Fruit fly (Drosophila melanogaster) whole organism, embryonic: ENCODE data around the gene flr.

ENCODE experiments used
- CG12659 ChIP-seq: fragments of 200-800 bp; sonication (Bioruptor generic); optimal IDR thresholded peaks from 3 replicates; lab custom pipeline; 2017; ENCODE audit warnings: mild to moderate bottlenecking, missing biosample characterization, missing genetic modification reagents, missing genetic modification characterization
- CG12744 ChIP-seq: fragments of 200-800 bp; sonication (Bioruptor generic); optimal IDR thresholded peaks from 2 replicates; lab custom pipeline; 2016; ENCODE audit warnings: missing biosample characterization, missing genetic modification characterization
- CG13123 ChIP-seq: fragments of 200-800 bp; sonication (Bioruptor generic); optimal IDR thresholded peaks from 2 replicates; lab custom pipeline; 2016; ENCODE audit warnings: missing biosample characterization, missing genetic modification characterization
- CG14050 ChIP-seq: fragments of 200-800 bp; sonication (Bioruptor generic); IDR thresholded peaks from 3 replicates; pipeline ENCODE4 v1.3.6; 2022; ENCODE audit warnings: missing biosample characterization, missing genetic modification characterization
- CG15073 ChIP-seq: fragments of 200-800 bp; sonication (Bioruptor generic); optimal IDR thresholded peaks from 2 replicates; lab custom pipeline; 2016; ENCODE audit warnings: missing biosample characterization, missing genetic modification characterization
- CG1603 ChIP-seq: fragments of 200-800 bp; sonication (Bioruptor generic); optimal IDR thresholded peaks from 2 replicates; lab custom pipeline; 2019; ENCODE audit warnings: missing biosample characterization, mild to moderate bottlenecking, missing genetic modification characterization, moderate library complexity
- CG17186 ChIP-seq: fragments of 200-800 bp; sonication (Bioruptor generic); optimal IDR thresholded peaks from 3 replicates; lab custom pipeline; 2017; ENCODE audit warnings: missing biosample characterization, missing genetic modification reagents, missing genetic modification characterization
- CG1792 ChIP-seq: fragments of 200-800 bp; sonication (Bioruptor generic); optimal IDR thresholded peaks from 2 replicates; lab custom pipeline; 2016; ENCODE audit warnings: missing biosample characterization, missing genetic modification characterization
- CG2678 ChIP-seq: fragments of 200-800 bp; sonication (Bioruptor generic); optimal IDR thresholded peaks from 3 replicates; lab custom pipeline; 2019; ENCODE audit warnings: missing biosample characterization, mild to moderate bottlenecking, missing genetic modification characterization, moderate library complexity
- CG34224 ChIP-seq: fragments of 200-800 bp; sonication (Bioruptor generic); IDR thresholded peaks from 3 replicates; pipeline ENCODE4 v1.3.6; 2022; ENCODE audit warnings: missing biosample characterization, missing genetic modification characterization; ENCODE audit not compliant: partially characterized antibody
- CG4617 ChIP-seq: fragments of 200-800 bp; sonication (Bioruptor generic); optimal IDR thresholded peaks from 3 replicates; lab custom pipeline; 2016; ENCODE audit warnings: missing biosample characterization, missing genetic modification characterization, borderline replicate concordance
- CG5245 ChIP-seq: fragments of 200-800 bp; sonication (Bioruptor generic); optimal IDR thresholded peaks from 3 replicates; lab custom pipeline; 2016; ENCODE audit warnings: missing biosample characterization, missing genetic modification characterization
- CG6254 ChIP-seq: fragments of 200-800 bp; sonication (Bioruptor generic); optimal IDR thresholded peaks from 3 replicates; lab custom pipeline; 2017; ENCODE audit warnings: mild to moderate bottlenecking, missing biosample characterization, missing genetic modification reagents, missing genetic modification characterization
- CG7372 ChIP-seq: fragments of 200-800 bp; sonication (Bioruptor generic); IDR thresholded peaks from 2 replicates; pipeline ENCODE4 v1.3.6; 2022; ENCODE audit warnings: missing biosample characterization, missing genetic modification characterization
- CG8089 ChIP-seq: fragments of 200-800 bp; sonication (Bioruptor generic); optimal IDR thresholded peaks from 3 replicates; lab custom pipeline; 2016; ENCODE audit warnings: missing biosample characterization, missing genetic modification characterization
- CG8281 ChIP-seq: fragments of 200-800 bp; sonication (Bioruptor generic); optimal IDR thresholded peaks from 2 replicates; lab custom pipeline; 2018; ENCODE audit warnings: missing biosample characterization, mild to moderate bottlenecking, missing genetic modification characterization, moderate library complexity
- CG8290 ChIP-seq, 3 experiments: fragments of 200-800 bp; sonication (Bioruptor generic); optimal IDR thresholded peaks; 2 replicates each; lab custom pipeline; 2016 to 2019; ENCODE audit warnings: missing biosample characterization in 3 of 3, missing genetic modification characterization in 3 of 3, mild to moderate bottlenecking in 2 of 3, moderate library complexity in 1 of 3
- CG8924 ChIP-seq: fragments of 200-800 bp; optimal IDR thresholded peaks from 3 replicates; lab custom pipeline; 2019; ENCODE audit warnings: missing biosample characterization, mild to moderate bottlenecking, missing genetic modification characterization, moderate library complexity
- CG9609 ChIP-seq: fragments of 200-800 bp; sonication (Bioruptor generic); optimal IDR thresholded peaks from 3 replicates; lab custom pipeline; 2016; ENCODE audit warnings: missing biosample characterization, missing genetic modification characterization
- CG9797 ChIP-seq: fragments of 200-800 bp; sonication (Bioruptor generic); optimal IDR thresholded peaks from 3 replicates; lab custom pipeline; 2018; ENCODE audit warnings: missing biosample characterization, mild to moderate bottlenecking, missing genetic modification characterization
- CTCF ChIP-seq: fragments of 200-800 bp; sonication (Bioruptor generic); optimal IDR thresholded peaks from 2 replicates; lab custom pipeline; 2017; ENCODE audit warnings: missing biosample characterization, mild to moderate bottlenecking, missing genetic modification characterization, moderate library complexity
- CkIIα-i1 ChIP-seq: fragments of 200-800 bp; sonication (Bioruptor generic); IDR thresholded peaks from 2 replicates; pipeline ENCODE4 v1.3.6; 2022; ENCODE audit warnings: missing biosample characterization, missing genetic modification characterization
- CoRest ChIP-seq: fragments of 200-800 bp; sonication (Bioruptor generic); optimal IDR thresholded peaks from 3 replicates; lab custom pipeline; 2018; ENCODE audit warnings: missing biosample characterization, mild to moderate bottlenecking, missing genetic modification characterization, moderate library complexity
- Dek ChIP-seq: fragments of 200-800 bp; sonication (Bioruptor generic); optimal IDR thresholded peaks from 3 replicates; lab custom pipeline; 2019; ENCODE audit warnings: missing biosample characterization, mild to moderate bottlenecking, missing genetic modification characterization, moderate library complexity
- E2f1 ChIP-seq: fragments of 200-800 bp; sonication (Bioruptor generic); IDR thresholded peaks from 2 replicates; pipeline ENCODE4 v1.3.6; 2022; ENCODE audit warnings: missing biosample characterization, missing genetic modification characterization
- E2f2 ChIP-seq: fragments of 200-800 bp; sonication (Bioruptor generic); IDR thresholded peaks from 2 replicates; pipeline ENCODE4 v1.3.6; 2022; ENCODE audit warnings: missing biosample characterization, missing genetic modification characterization
- H15 ChIP-seq: fragments of 200-800 bp; sonication (Bioruptor generic); IDR thresholded peaks from 3 replicates; pipeline ENCODE4 v1.3.6; 2022; ENCODE audit warnings: missing biosample characterization, missing genetic modification characterization
- Jarid2 ChIP-seq: fragments of 200-800 bp; sonication (Bioruptor generic); optimal IDR thresholded peaks from 3 replicates; lab custom pipeline; 2017; ENCODE audit warnings: mild to moderate bottlenecking, missing biosample characterization, missing genetic modification reagents, missing genetic modification characterization
- Kr ChIP-seq: fragments of 200-800 bp; sonication (Bioruptor generic); optimal IDR thresholded peaks from 2 replicates; lab custom pipeline; 2017; ENCODE audit warnings: missing biosample characterization, mild to moderate bottlenecking, missing genetic modification characterization
- NFAT ChIP-seq: fragments of 200-800 bp; sonication (Bioruptor generic); IDR thresholded peaks from 2 replicates; pipeline ENCODE4 v1.3.6; 2022; ENCODE audit warnings: missing biosample characterization, missing genetic modification characterization
- YL-1 ChIP-seq: fragments of 200-800 bp; sonication (Bioruptor generic); optimal IDR thresholded peaks from 3 replicates; lab custom pipeline; 2017; ENCODE audit warnings: missing biosample characterization, mild to moderate bottlenecking, missing genetic modification characterization
- amos ChIP-seq: fragments of 200-800 bp; sonication (Bioruptor generic); IDR thresholded peaks from 2 replicates; pipeline ENCODE4 v1.3.6; 2022; ENCODE audit warnings: missing biosample characterization, missing genetic modification characterization; ENCODE audit not compliant: partially characterized antibody
- croc ChIP-seq: fragments of 200-800 bp; sonication (Bioruptor generic); conservative IDR thresholded peaks from 3 replicates; pipeline ENCODE4 v1.3.6; 2022; ENCODE audit warnings: missing biosample characterization, missing genetic modification characterization
- cwo ChIP-seq: fragments of 200-800 bp; sonication (Bioruptor generic); optimal IDR thresholded peaks from 3 replicates; lab custom pipeline; 2017; ENCODE audit warnings: missing biosample characterization, missing genetic modification characterization, mild to moderate bottlenecking, moderate library complexity, missing genetic modification reagents
- emc ChIP-seq: fragments of 200-800 bp; sonication (Bioruptor generic); optimal IDR thresholded peaks from 2 replicates; lab custom pipeline; 2016; ENCODE audit warnings: missing biosample characterization, missing genetic modification characterization
- fd3F ChIP-seq: fragments of 200-800 bp; sonication (Bioruptor generic); optimal IDR thresholded peaks from 2 replicates; lab custom pipeline; 2018; ENCODE audit warnings: missing biosample characterization, mild to moderate bottlenecking, missing genetic modification characterization, moderate library complexity
- gem ChIP-seq: fragments of 200-800 bp; sonication (Bioruptor generic); optimal IDR thresholded peaks from 2 replicates; lab custom pipeline; 2019; ENCODE audit warnings: missing biosample characterization, mild to moderate bottlenecking, missing genetic modification characterization, moderate library complexity
- grau ChIP-seq: fragments of 200-800 bp; optimal IDR thresholded peaks from 3 replicates; lab custom pipeline; 2019; ENCODE audit warnings: missing biosample characterization, mild to moderate bottlenecking, missing genetic modification characterization, moderate library complexity
- gsb-n ChIP-seq: fragments of 200-800 bp; sonication (Bioruptor generic); optimal IDR thresholded peaks from 3 replicates; lab custom pipeline; 2018; ENCODE audit warnings: missing biosample characterization, mild to moderate bottlenecking, missing genetic modification characterization
- h ChIP-seq: fragments of >200 bp; optimal IDR thresholded peaks from 2 replicates; lab custom pipeline; 2017
- hkb ChIP-seq, 2 experiments: fragments of 200-800 bp in 1 of 2; fragments of >200 bp in 1 of 2; sonication (Bioruptor generic) in 1 of 2; IDR thresholded peaks in 1 of 2; optimal IDR thresholded peaks in 1 of 2; 2 replicates each; pipeline versions ENCODE4 v1.3.6 to Lab custom; 2017 to 2022; ENCODE audit warnings: missing biosample characterization in 1 of 2, missing genetic modification characterization in 1 of 2
- kni ChIP-seq: fragments of 200-800 bp; sonication (Bioruptor generic); optimal IDR thresholded peaks from 3 replicates; lab custom pipeline; 2017; ENCODE audit warnings: mild to moderate bottlenecking, missing biosample characterization, missing genetic modification reagents, missing genetic modification characterization
- prd ChIP-seq, 3 experiments: fragments of >200 bp in 2 of 3; fragments of 200-800 bp in 1 of 3; sonication (Bioruptor generic) in 1 of 3; optimal IDR thresholded peaks in 2 of 3; IDR thresholded peaks in 1 of 3; 2 replicates in 2 of 3; 3 replicates in 1 of 3; pipeline versions ENCODE4 v1.3.6 to Lab custom; 2017 to 2022; ENCODE audit warnings: missing biosample characterization in 1 of 3, missing genetic modification characterization in 1 of 3
- pzg ChIP-seq: fragments of 200-800 bp; sonication (Bioruptor generic); optimal IDR thresholded peaks from 3 replicates; lab custom pipeline; 2018; ENCODE audit warnings: missing biosample characterization, mild to moderate bottlenecking, missing genetic modification characterization, moderate library complexity
- scrt ChIP-seq: fragments of 200-800 bp; sonication (Bioruptor generic); optimal IDR thresholded peaks from 2 replicates; lab custom pipeline; 2018; ENCODE audit warnings: missing biosample characterization, mild to moderate bottlenecking, missing genetic modification characterization, moderate library complexity
- sim ChIP-seq: fragments of 200-800 bp; sonication (Bioruptor generic); IDR thresholded peaks from 2 replicates; pipeline ENCODE4 v1.3.6; 2022; ENCODE audit warnings: missing biosample characterization, missing genetic modification characterization
- tin ChIP-seq: fragments of 200-800 bp; sonication (Bioruptor generic); optimal IDR thresholded peaks from 3 replicates; lab custom pipeline; 2016; ENCODE audit warnings: missing biosample characterization, missing genetic modification characterization
- ttk ChIP-seq: fragments of 200-800 bp; sonication (Bioruptor generic); IDR thresholded peaks from 2 replicates; pipeline ENCODE4 v2.1.2; 2022; ENCODE audit warnings: missing biosample characterization, missing genetic modification characterization
- vvl ChIP-seq: fragments of 200-800 bp; sonication (Bioruptor generic); IDR thresholded peaks from 2 replicates; pipeline ENCODE4 v1.3.6; 2022; ENCODE audit warnings: missing biosample characterization, missing genetic modification characterization
- wek ChIP-seq: fragments of 200-800 bp; sonication (Bioruptor generic); optimal IDR thresholded peaks from 3 replicates; lab custom pipeline; 2018; ENCODE audit warnings: missing biosample characterization, mild to moderate bottlenecking, missing genetic modification characterization, moderate library complexity

Gene flr

DNA sequence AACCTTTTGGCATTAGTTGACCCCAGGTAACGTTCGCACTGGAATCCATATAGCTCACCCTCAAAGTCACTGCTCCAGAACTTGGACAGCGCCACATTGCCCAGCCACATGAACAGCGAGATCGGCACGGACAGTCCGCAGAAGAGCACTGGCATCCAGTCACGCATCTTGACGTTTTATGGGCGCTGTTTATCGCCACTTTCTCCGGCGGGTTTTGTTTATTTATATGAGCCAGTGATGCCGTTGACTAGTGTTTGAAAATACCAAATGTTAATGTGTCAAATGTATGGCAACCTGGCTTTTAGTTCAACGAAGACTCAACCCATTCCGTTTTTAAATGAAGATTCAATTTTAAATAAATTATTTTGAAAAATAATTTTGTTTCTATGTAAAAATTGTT, 25.0 kb upstream of the flr start, which contains the start of gene CG10171 (continued):
- TF ChIP-seq CoRest (tag; lab: Kevin White, UChicago) (peak; percentile 27), CTCF (peak; percentile 39), sim (GFP tag; lab: Robert Waterston, UW) (no peak), CG8924 (tag; lab: Kevin White, UChicago) (peak; percentile 24), E2f2 (GFP tag; lab: Robert Waterston, UW) (peak; percentile 80), CG12659 (peak; percentile 43), CG1603 (tag; lab: Kevin White, UChicago) (peak; percentile 49), vvl (peak; percentile 53), CG7372 (GFP tag; lab: Robert Waterston, UW) (no peak), emc (no peak), CG14050 (GFP tag; lab: Robert Waterston, UW) (no peak), CG1792 (no peak), CG34224 (GFP tag; lab: Robert Waterston, UW) (no peak), hkb (optimal IDR thresholded peaks at IDR 0.05; lab: Kevin White, UChicago) (no peak), hkb (GFP tag; IDR thresholded peaks at IDR 0.05; lab: Robert Waterston, UW) (no peak), YL-1 (peak; percentile 46), wek (GFP tag; lab: Kevin White, UChicago) (no peak), gem (tag; lab: Kevin White, UChicago) (no peak), prd (optimal IDR thresholded peaks at IDR 0.05; lab: Kevin White, UChicago) (no peak), prd (GFP tag; IDR thresholded peaks at IDR 0.05; lab: Robert Waterston, UW) (no peak), gsb-n (tag; lab: Kevin White, UChicago) (no peak), scrt (no peak), H15 (GFP tag; lab: Robert Waterston, UW) (no peak), amos (GFP tag; lab: Robert Waterston, UW) (peak; percentile 35; the same call in 1 of the 2 replicates), cwo (no peak), CG6254 (GFP tag; lab: Kevin White, UChicago) (no peak), CG13123 (no peak), tin (GFP tag; lab: Kevin White, UChicago) (no peak), CG12744 (GFP tag; lab: Kevin White, UChicago) (no peak), grau (tag; lab: Kevin White, UChicago) (no peak), CG9609 (GFP tag; lab: Kevin White, UChicago) (no peak), Jarid2 (no peak), kni (GFP tag; lab: Kevin White, UChicago) (no peak), CG8089 (GFP tag; lab: Kevin White, UChicago) (no peak), pzg (peak; percentile 59), E2f1 (GFP tag; lab: Robert Waterston, UW) (0 out of 2 replicates have a peak, but pooled peaks have one; percentile 6), CkIIα-i1 (GFP tag; lab: Robert Waterston, UW) (no peak), CG15073 (GFP tag; lab: Kevin White, UChicago) (no peak), CG8281 (tag; lab: Kevin White, UChicago) (no peak), CG8290 (GFP tag; optimal IDR thresholded peaks at IDR 0.05; lab: Kevin White, UChicago) (no peak), CG8290 (tag; optimal IDR thresholded peaks at IDR 0.05; lab: Kevin White, UChicago) (no peak), h (no peak), ttk (GFP tag; lab: Robert Waterston, UW) (no peak), fd3F (GFP tag; lab: Kevin White, UChicago) (no peak), Kr (no peak), croc (GFP tag; lab: Robert Waterston, UW) (no peak; the same call in 2 of the 3 replicates), CG5245 (GFP tag; lab: Kevin White, UChicago) (no peak), CG4617 (GFP tag; lab: Kevin White, UChicago) (peak; percentile 61), CG9797 (no peak), NFAT (GFP tag; lab: Robert Waterston, UW) (peak; percentile 11; the same call in 1 of the 2 replicates), Dek (tag; lab: Kevin White, UChicago) (no peak), CG17186 (GFP tag; lab: Kevin White, UChicago) (no peak), CG2678 (tag; lab: Kevin White, UChicago) (no peak)
